Fruit fly (Drosophila melanogaster) Kc167 (cell line): ENCODE results near the gene sicily.

ENCODE experiments used
- Myc ChIP-seq: fragments of >200 bp; optimal IDR thresholded peaks from 2 replicates; lab custom pipeline; 2017; ENCODE audit warnings: missing external identifiers
- h ChIP-seq: fragments of >200 bp; optimal IDR thresholded peaks from 3 replicates; lab custom pipeline; 2018; ENCODE audit warnings: missing external identifiers
- insv ChIP-seq: fragments of >200 bp; optimal IDR thresholded peaks from 3 replicates; lab custom pipeline; 2018; ENCODE audit warnings: missing external identifiers

DNA sequence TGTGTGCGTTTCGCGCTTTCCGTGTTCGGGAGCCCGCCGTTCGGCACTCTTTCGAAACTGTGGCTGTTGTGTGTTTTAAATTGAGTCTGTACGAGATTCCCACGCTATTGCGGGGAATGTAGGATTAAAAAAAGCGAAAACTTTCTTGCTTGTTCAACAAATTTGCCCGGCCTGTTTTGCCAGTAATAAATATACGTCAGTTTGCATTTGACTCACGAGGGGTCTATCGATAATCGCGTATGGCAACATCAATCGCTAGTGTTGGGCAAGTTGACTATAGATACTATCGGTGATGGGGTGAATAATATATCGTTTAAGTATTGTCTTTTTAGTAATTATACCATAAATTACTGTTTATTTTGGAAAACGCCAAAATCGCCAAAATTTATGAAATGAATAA lies 13.6 kb downstream of the sicily start, which contains the start of gene Upf1:
- TF ChIP-seq insv (lab: Kevin White, UChicago), result no peak
- TF ChIP-seq h (lab: Kevin White, UChicago), result no peak
- TF ChIP-seq Myc (lab: Kevin White, UChicago), result no peak
